Worm (Caenorhabditis elegans) whole organism, L2 larva: ENCODE measurements around the gene T16G1.2.

Experiments
- F13H6.1 ChIP-seq: sonication (generic microtip); optimal IDR thresholded peaks from 2 replicates; lab custom pipeline; 2016; ENCODE audit warnings: missing genetic modification characterization, missing compliant biosample characterization
- blmp-1 ChIP-seq: sonication (generic microtip); optimal IDR thresholded peaks from 2 replicates; lab custom pipeline; 2017; ENCODE audit warnings: missing genetic modification characterization, mild to moderate bottlenecking, missing compliant biosample characterization, antibody characterized with exemption, moderate library complexity; ENCODE audit not compliant: insufficient read depth
- lin-39 ChIP-seq: fragments of 150-350 bp; optimal IDR thresholded peaks from 2 replicates; lab custom pipeline; 2014; ENCODE audit warnings: missing biosample characterization, missing genetic modification reagents, missing genetic modification characterization
- nhr-237 ChIP-seq: fragments of 150-350 bp; optimal IDR thresholded peaks from 2 replicates; lab custom pipeline; 2014; ENCODE audit warnings: missing biosample characterization, missing genetic modification characterization
- unc-62 ChIP-seq: fragments of 150-350 bp; optimal IDR thresholded peaks from 2 replicates; lab custom pipeline; 2014; ENCODE audit warnings: missing biosample characterization, missing genetic modification reagents, missing genetic modification characterization

- TF ChIP-seq unc-62 (GFP tag; lab: Kevin White, UChicago) (no peak), blmp-1 (tag; lab: Kevin White, UChicago) (no peak), nhr-237 (tag; lab: Kevin White, UChicago) (no peak), lin-39 (no peak), F13H6.1 (tag; lab: Kevin White, UChicago) (no peak)
Measured at ce11 chrV:12961085-12961560, 31.8 kb downstream of the T16G1.2 start, which contains the start of gene mpst-7.
